Fruit fly (Drosophila melanogaster) ovary, adult (tissue): Measurements from ENCODE around the gene ninaG.

Experiments used
- CG17801 ChIP-seq: fragments of 200-800 bp; optimal IDR thresholded peaks from 2 replicates; lab custom pipeline; 2019; ENCODE audit warnings: missing biosample characterization, mild to moderate bottlenecking, missing genetic modification characterization, moderate library complexity; ENCODE audit not compliant: partially characterized antibody

ninaG gene

dm6 chr3R:11421643-11422122 is at the start of gene ninaG, which contains the start of gene Sptz:
Gene ninaG, minus strand, starts transcription at chr3R:11421693.
Gene Sptz, plus strand, starts transcription at chr3R:11422092.
- TF ChIP-seq CG17801 (GFP tag; lab: Kevin White, UChicago), result peak; percentile 83

- no peak for TF ChIP-seq CG17801 (GFP tag; lab: Kevin White, UChicago)
Measured at dm6 chr3R:11469745-11470144, 48.3 kb upstream of the ninaG start.

- TF ChIP-seq CG17801 (GFP tag; lab: Kevin White, UChicago), result no peak
Measured at dm6 chr3R:11467812-11468211, 46.3 kb upstream of the ninaG start.

- TF ChIP-seq CG17801 (GFP tag; lab: Kevin White, UChicago), result no peak
Measured at dm6 chr3R:11460502-11461358, 39.2 kb upstream of the ninaG start, which contains the start of gene PGRP-LB. Gene PGRP-LB, minus strand, starts transcription at chr3R:11460552.

- TF ChIP-seq CG17801 (GFP tag; lab: Kevin White, UChicago), result no peak
Measured at dm6 chr3R:11458851-11459175, 37.3 kb upstream of the ninaG start.

dm6 chr3R:11458022-11458850 is 36.7 kb upstream of the ninaG start:
- no peak for TF ChIP-seq CG17801 (GFP tag; lab: Kevin White, UChicago)

dm6 chr3R:11457286-11457685 is 35.8 kb upstream of the ninaG start:
- TF ChIP-seq CG17801 (GFP tag; lab: Kevin White, UChicago), result no peak

dm6 chr3R:11456539-11456938 is 35.0 kb upstream of the ninaG start:
- TF ChIP-seq CG17801 (GFP tag; lab: Kevin White, UChicago), result peak; percentile 71

- peak; percentile 59 for TF ChIP-seq CG17801 (GFP tag; lab: Kevin White, UChicago)
Measured at dm6 chr3R:11454210-11454904, 32.9 kb upstream of the ninaG start.

dm6 chr3R:11452041-11452440 is 30.5 kb upstream of the ninaG start:
- TF ChIP-seq CG17801 (GFP tag; lab: Kevin White, UChicago), result no peak

- no peak for TF ChIP-seq CG17801 (GFP tag; lab: Kevin White, UChicago)
Measured at dm6 chr3R:11451207-11451841, 29.8 kb upstream of the ninaG start, which contains the start of gene sals. Gene sals, minus strand, starts transcription at chr3R:11451791.

dm6 chr3R:11449688-11450087 is 28.2 kb upstream of the ninaG start:
- TF ChIP-seq CG17801 (GFP tag; lab: Kevin White, UChicago), result no peak

- TF ChIP-seq CG17801 (GFP tag; lab: Kevin White, UChicago), result no peak
Measured at dm6 chr3R:11441038-11441437, 19.5 kb upstream of the ninaG start.

- TF ChIP-seq CG17801 (GFP tag; lab: Kevin White, UChicago), result no peak
Measured at dm6 chr3R:11437528-11437927, 16.0 kb upstream of the ninaG start, which contains the start of gene CG17230. Gene CG17230, plus strand, starts transcription at chr3R:11437785.
